Worm (Caenorhabditis elegans): Measurements from ENCODE around the gene nhr-8.

Gene nhr-8

ce11 chrIV:7710824-7711223 lies at the start of gene nhr-8:
TSS of gene nhr-8 (plus strand) at chrIV:7710983.
- TF ChIP-seq elt-2 (tag; optimal IDR thresholded peaks at IDR 0.05), result peak; percentile 89
- TF ChIP-seq eyg-1 (tag; optimal IDR thresholded peaks at IDR 0.05), result no peak

- TF ChIP-seq unc-42 (tag; optimal IDR thresholded peaks at IDR 0.05) (peak; percentile 27), pag-3 (tag; optimal IDR thresholded peaks at IDR 0.05; ENCODE audit: borderline replicate concordance) (no peak)
Observed at ce11 chrIV:7661569-7661968, 49.2 kb upstream of the nhr-8 start.

- no peak for TF ChIP-seq pha-2 (tag; optimal IDR thresholded peaks at IDR 0.05)
- peak; percentile 58; the same call in 1 of the 2 replicates for TF ChIP-seq unc-3 (GFP tag; conservative IDR thresholded peaks at IDR 0.05)
- TF ChIP-seq unc-3 (tag; optimal IDR thresholded peaks at IDR 0.05), result peak; percentile 93
- peak; percentile 5 for TF ChIP-seq ceh-31 (tag; optimal IDR thresholded peaks at IDR 0.05)
- TF ChIP-seq unc-42 (tag; optimal IDR thresholded peaks at IDR 0.05), result peak; percentile 74
Observed at ce11 chrIV:7663006-7663405, 47.8 kb upstream of the nhr-8 start.

DNA sequence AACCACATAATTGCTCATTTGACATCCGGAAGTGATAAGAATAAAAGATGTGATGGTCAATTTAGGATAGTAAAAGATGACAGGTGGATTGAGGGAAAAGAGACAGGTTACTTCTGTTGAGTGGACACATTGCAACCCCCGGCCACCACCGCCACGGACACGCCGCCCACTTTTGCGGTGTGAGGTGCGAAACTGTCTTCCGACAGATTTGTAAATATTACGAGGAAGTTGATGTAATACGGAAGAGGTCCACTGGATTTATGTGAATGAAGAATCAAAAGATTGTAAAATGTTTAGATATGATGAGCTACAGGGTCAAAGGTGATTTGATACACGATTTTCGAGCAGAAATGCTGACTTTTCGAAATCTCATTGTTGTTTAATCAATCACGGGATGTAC lies 37.9 kb upstream of the nhr-8 start, which contains the start of gene C08G9.2:
Gene C08G9.2 (minus strand): TSS at position 101 of the 400 bp plus-strand sequence.
- TF ChIP-seq ceh-34 (tag; optimal IDR thresholded peaks at IDR 0.05) (no peak), ceh-14 (tag; optimal IDR thresholded peaks at IDR 0.05) (no peak), ama-1 (optimal IDR thresholded peaks at IDR 0.05) (no peak), ceh-18 (tag; optimal IDR thresholded peaks at IDR 0.05) (no peak), hlh-30 (tag; optimal IDR thresholded peaks at IDR 0.05; ENCODE audit: insufficient read depth) (no peak), pax-1 (tag; optimal IDR thresholded peaks at IDR 0.05) (no peak), tbx-2 (tag; optimal IDR thresholded peaks at IDR 0.05) (no peak), elt-4 (tag; optimal IDR thresholded peaks at IDR 0.05) (no peak), ztf-16 (tag; optimal IDR thresholded peaks at IDR 0.05) (no peak), pqm-1 (tag; optimal IDR thresholded peaks at IDR 0.05) (no peak), unc-42 (tag; optimal IDR thresholded peaks at IDR 0.05) (no peak), ets-4 (tag; optimal IDR thresholded peaks at IDR 0.05) (no peak), ceh-6 (GFP tag; optimal IDR thresholded peaks at IDR 0.05) (no peak), unc-3 (GFP tag; conservative IDR thresholded peaks at IDR 0.05) (no peak), unc-3 (tag; optimal IDR thresholded peaks at IDR 0.05) (no peak), hlh-8 (tag; optimal IDR thresholded peaks at IDR 0.05) (no peak), T23F11.4 (GFP tag; optimal IDR thresholded peaks at IDR 0.05) (no peak), pha-4 (tag; optimal IDR thresholded peaks at IDR 0.05) (no peak), F13H6.1 (tag; optimal IDR thresholded peaks at IDR 0.05) (no peak), ceh-9 (tag; optimal IDR thresholded peaks at IDR 0.05) (no peak)

ce11 chrIV:7674874-7675273 lies 35.9 kb upstream of the nhr-8 start, which contains the start of gene itr-1:
TSS of gene itr-1 (plus strand) at chrIV:7675174.
- TF ChIP-seq pag-3 (tag; optimal IDR thresholded peaks at IDR 0.05; ENCODE audit: borderline replicate concordance) (no peak), ceh-19 (GFP tag; optimal IDR thresholded peaks at IDR 0.05) (no peak), T23F11.4 (GFP tag; optimal IDR thresholded peaks at IDR 0.05) (no peak), che-1 (tag; optimal IDR thresholded peaks at IDR 0.05) (no peak), ceh-2 (tag; optimal IDR thresholded peaks at IDR 0.05) (no peak), hlh-15 (tag; optimal IDR thresholded peaks at IDR 0.05) (no peak), mec-3 (tag; optimal IDR thresholded peaks at IDR 0.05; ENCODE audit: borderline replicate concordance) (no peak), nhr-11 (tag; optimal IDR thresholded peaks at IDR 0.05) (no peak), K09A11.1 (tag; optimal IDR thresholded peaks at IDR 0.05; ENCODE audit: insufficient read depth) (no peak), ztf-16 (tag; optimal IDR thresholded peaks at IDR 0.05) (no peak), lim-6 (tag; optimal IDR thresholded peaks at IDR 0.05) (no peak), ceh-30 (tag; optimal IDR thresholded peaks at IDR 0.05) (no peak)

DNA sequence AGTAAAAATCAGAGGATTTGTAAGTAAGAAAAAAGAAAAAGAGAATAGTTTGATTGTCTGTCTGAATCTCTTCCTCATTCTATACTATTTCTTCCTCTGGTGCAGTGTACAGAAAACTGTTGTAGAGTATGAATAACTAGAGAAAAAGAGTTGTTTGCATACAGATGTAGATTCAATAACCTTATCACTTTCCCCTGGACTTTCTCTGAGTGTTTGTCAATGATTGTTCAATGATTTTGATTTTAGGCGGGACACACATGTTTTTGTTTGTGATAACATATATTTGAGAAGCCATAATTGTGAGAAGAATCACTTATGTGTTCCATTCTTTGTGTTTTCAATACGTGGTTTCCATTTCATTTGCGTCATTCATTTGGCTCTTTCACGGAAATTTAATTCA lies 31.7 kb upstream of the nhr-8 start:
- TF ChIP-seq K02D7.2 (tag; optimal IDR thresholded peaks at IDR 0.05), result no peak
- no peak for TF ChIP-seq ceh-31 (tag; optimal IDR thresholded peaks at IDR 0.05)
- peak; percentile 60 for TF ChIP-seq elt-2 (tag; optimal IDR thresholded peaks at IDR 0.05)
- no peak for TF ChIP-seq odd-2 (tag; optimal IDR thresholded peaks at IDR 0.05)

Measured in whole organism, late embryonic.